Worm (Caenorhabditis elegans) whole organism, L3 larva: ENCODE measurements around the gene F56C3.7.

Experiments
- aly-2 ChIP-seq: fragments of 150-350 bp; optimal IDR thresholded peaks from 2 replicates; lab custom pipeline; 2014; ENCODE audit warnings: missing biosample characterization, missing genetic modification characterization
- ceh-16 ChIP-seq: sonication (generic microtip); optimal IDR thresholded peaks from 2 replicates; lab custom pipeline; 2017; ENCODE audit warnings: missing biosample characterization, missing genetic modification characterization
- ceh-28 ChIP-seq: fragments of 150-350 bp; optimal IDR thresholded peaks from 2 replicates; lab custom pipeline; 2014; ENCODE audit warnings: missing biosample characterization, missing genetic modification reagents, missing genetic modification characterization
- ceh-82 ChIP-seq: fragments of 150-350 bp; optimal IDR thresholded peaks from 2 replicates; lab custom pipeline; 2014; ENCODE audit warnings: missing biosample characterization, missing genetic modification characterization
- daf-12 ChIP-seq: fragments of 150-350 bp; optimal IDR thresholded peaks from 2 replicates; lab custom pipeline; 2014; ENCODE audit warnings: missing biosample characterization, missing genetic modification reagents, missing genetic modification characterization
- egl-27 ChIP-seq: sonication (generic microtip); optimal IDR thresholded peaks from 4 replicates; lab custom pipeline; 2017; ENCODE audit warnings: missing biosample characterization, missing genetic modification reagents, missing genetic modification characterization
- egl-5 ChIP-seq: fragments of 150-350 bp; optimal IDR thresholded peaks from 2 replicates; lab custom pipeline; 2017; ENCODE audit warnings: missing biosample characterization, missing genetic modification reagents, missing genetic modification characterization, inconsistent platforms
- elt-1 ChIP-seq: fragments of 150-350 bp; optimal IDR thresholded peaks from 2 replicates; lab custom pipeline; 2014; ENCODE audit warnings: missing biosample characterization, missing genetic modification characterization
- elt-2 ChIP-seq: sonication (generic microtip); optimal IDR thresholded peaks from 2 replicates; lab custom pipeline; 2016; ENCODE audit warnings: missing genetic modification reagents, mild to moderate bottlenecking, missing genetic modification characterization, missing compliant biosample characterization
- elt-3 ChIP-seq, 3 experiments: fragments of 150-350 bp in 1 of 3; sonication (generic microtip) in 2 of 3; optimal IDR thresholded peaks; 2 replicates in 2 of 3; 4 replicates in 1 of 3; lab custom pipeline; 2014 to 2017; ENCODE audit warnings: missing biosample characterization in 3 of 3, missing genetic modification characterization in 3 of 3
- eor-1 ChIP-seq, 2 experiments: fragments of 150-350 bp; optimal IDR thresholded peaks; 2 replicates each; lab custom pipeline; 2014 to 2018; ENCODE audit warnings: missing biosample characterization in 2 of 2, missing genetic modification characterization in 2 of 2
- fkh-2 ChIP-seq: fragments of 150-350 bp; optimal IDR thresholded peaks from 2 replicates; lab custom pipeline; 2014; ENCODE audit warnings: missing biosample characterization, missing genetic modification reagents, missing genetic modification characterization
- fos-1 ChIP-seq: fragments of 150-350 bp; optimal IDR thresholded peaks from 2 replicates; lab custom pipeline; 2014; ENCODE audit warnings: missing biosample characterization, missing genetic modification characterization
- hmg-11 ChIP-seq: sonication (generic microtip); optimal IDR thresholded peaks from 2 replicates; lab custom pipeline; 2016; ENCODE audit warnings: missing genetic modification characterization, missing compliant biosample characterization
- lsy-12 ChIP-seq: sonication (generic microtip); optimal IDR thresholded peaks from 2 replicates; lab custom pipeline; 2016; ENCODE audit warnings: mild to moderate bottlenecking, missing genetic modification characterization, missing compliant biosample characterization
- nfya-1 ChIP-seq: sonication (generic microtip); optimal IDR thresholded peaks from 2 replicates; lab custom pipeline; 2017; ENCODE audit warnings: missing genetic modification characterization, mild to moderate bottlenecking, missing compliant biosample characterization, antibody characterized with exemption, moderate library complexity; ENCODE audit not compliant: insufficient read depth
- nhr-11 ChIP-seq: fragments of 150-350 bp; optimal IDR thresholded peaks from 2 replicates; lab custom pipeline; 2014; ENCODE audit warnings: missing biosample characterization, missing genetic modification characterization
- nhr-12 ChIP-seq: fragments of 150-350 bp; optimal IDR thresholded peaks from 2 replicates; lab custom pipeline; 2014; ENCODE audit warnings: missing biosample characterization, missing genetic modification characterization
- nhr-23 ChIP-seq: fragments of 150-350 bp; optimal IDR thresholded peaks from 2 replicates; lab custom pipeline; 2014; ENCODE audit warnings: missing biosample characterization, missing genetic modification reagents, missing genetic modification characterization
- nhr-237 ChIP-seq: fragments of 150-350 bp; optimal IDR thresholded peaks from 2 replicates; lab custom pipeline; 2014; ENCODE audit warnings: missing biosample characterization, missing genetic modification characterization
- nhr-67 ChIP-seq: fragments of 150-350 bp; optimal IDR thresholded peaks from 2 replicates; lab custom pipeline; 2014; ENCODE audit warnings: missing biosample characterization, missing genetic modification characterization
- nhr-76 ChIP-seq: fragments of 150-350 bp; sonication (generic microtip); optimal IDR thresholded peaks from 5 replicates; lab custom pipeline; 2014; ENCODE audit warnings: missing biosample characterization, missing genetic modification characterization
- pha-4 ChIP-seq: fragments of 150-350 bp; optimal IDR thresholded peaks from 2 replicates; lab custom pipeline; 2014; ENCODE audit warnings: missing biosample characterization, missing genetic modification reagents, missing genetic modification characterization
- pqm-1 ChIP-seq: fragments of 150-350 bp; optimal IDR thresholded peaks from 2 replicates; lab custom pipeline; 2017; ENCODE audit warnings: missing biosample characterization, missing genetic modification characterization, inconsistent platforms
- sea-2 ChIP-seq: fragments of 150-350 bp; sonication (generic microtip); optimal IDR thresholded peaks from 4 replicates; lab custom pipeline; 2014; ENCODE audit warnings: missing biosample characterization, missing genetic modification reagents, missing genetic modification characterization
- skn-1 ChIP-seq: fragments of 150-350 bp; optimal IDR thresholded peaks from 2 replicates; lab custom pipeline; 2014; ENCODE audit warnings: missing biosample characterization, missing genetic modification characterization
- snpc-4 ChIP-seq: fragments of 150-350 bp; optimal IDR thresholded peaks from 2 replicates; lab custom pipeline; 2014; ENCODE audit warnings: missing biosample characterization, missing genetic modification characterization
- tbx-2 ChIP-seq: sonication (generic microtip); optimal IDR thresholded peaks from 2 replicates; lab custom pipeline; 2016; ENCODE audit warnings: mild to moderate bottlenecking, missing genetic modification characterization, missing compliant biosample characterization
- zag-1 ChIP-seq: fragments of 150-350 bp; optimal IDR thresholded peaks from 2 replicates; lab custom pipeline; 2014; ENCODE audit warnings: missing biosample characterization, missing genetic modification characterization
- ztf-4 ChIP-seq: fragments of 150-350 bp; optimal IDR thresholded peaks from 2 replicates; lab custom pipeline; 2014; ENCODE audit warnings: missing biosample characterization, missing genetic modification characterization

Gene F56C3.7

DNA sequence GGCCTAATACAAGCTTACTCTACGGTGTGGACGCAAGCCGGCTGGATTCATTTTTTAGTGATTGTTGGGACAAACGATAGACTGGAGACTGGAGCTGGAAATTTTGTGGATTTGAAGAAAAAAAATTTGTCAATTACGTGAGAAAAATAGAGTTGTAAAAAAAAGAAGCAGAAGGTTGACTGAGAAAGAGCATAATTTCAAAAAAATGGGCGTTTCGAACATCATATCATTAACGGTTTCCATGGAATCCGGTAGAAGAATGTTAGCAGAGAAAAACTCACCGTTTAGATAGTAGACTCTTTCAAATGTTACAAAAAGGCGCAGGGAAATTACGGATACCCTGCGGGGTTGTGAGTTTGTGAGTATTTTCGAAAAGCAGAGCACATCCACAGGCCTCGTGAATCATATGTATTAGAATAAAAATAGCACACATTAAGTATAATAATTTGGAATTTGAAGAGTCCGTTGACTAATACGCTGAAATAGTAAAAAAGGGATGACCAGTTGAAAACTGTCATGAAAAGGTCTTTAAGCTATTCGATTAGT lies at the start of gene F56C3.7:
TSS of gene F56C3.7 (minus strand) at position 51 of the 546 bp plus-strand sequence.
- TF ChIP-seq tbx-2 (tag; lab: Kevin White, UChicago) (peak; percentile 2), elt-2 (tag; lab: Kevin White, UChicago) (peak; percentile 9), ceh-28 (tag; lab: Kevin White, UChicago) (peak; percentile 10), skn-1 (tag; lab: Kevin White, UChicago) (no peak)

DNA sequence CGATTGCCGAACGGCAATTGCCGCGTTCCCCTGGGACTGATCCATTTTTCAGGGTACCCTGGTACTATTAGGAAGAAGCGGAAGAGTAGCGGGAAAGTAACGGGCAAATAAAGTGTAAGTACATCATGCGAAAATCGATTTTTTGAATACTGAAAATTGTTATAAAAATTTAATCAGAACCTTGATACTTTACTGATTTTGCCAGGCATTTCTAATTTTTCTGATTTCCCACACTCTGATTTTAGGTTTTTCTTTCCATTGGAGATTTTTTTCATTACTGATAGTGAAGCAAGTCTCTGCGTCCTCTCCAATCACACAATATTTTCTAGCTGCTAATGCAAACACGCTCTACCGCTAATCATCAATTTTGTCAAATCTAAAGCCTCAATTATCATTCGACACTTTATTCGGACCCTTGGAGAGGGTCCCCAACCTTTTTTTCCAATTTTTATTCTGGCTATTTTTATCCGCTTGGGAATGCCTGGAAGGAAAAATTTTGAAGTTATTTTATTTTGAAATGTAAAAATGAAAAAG lies 48.6 kb upstream of the F56C3.7 start, which contains the start of gene F19G12.9:
TSS of gene F19G12.9 (plus strand) at position 51 of the 534 bp plus-strand sequence.
- TF ChIP-seq ztf-4 (tag; lab: Kevin White, UChicago): no peak
- peak; percentile 43 for TF ChIP-seq elt-2 (tag; lab: Kevin White, UChicago)
- TF ChIP-seq egl-5 (tag; lab: Kevin White, UChicago): no peak
- TF ChIP-seq nhr-67 (tag; lab: Kevin White, UChicago): no peak
- TF ChIP-seq snpc-4 (tag; lab: Kevin White, UChicago): no peak
- peak; percentile 14 for TF ChIP-seq pha-4 (tag; lab: Kevin White, UChicago)
- peak; percentile 92 for TF ChIP-seq skn-1 (tag; lab: Kevin White, UChicago)
- no peak for TF ChIP-seq nhr-11 (tag; lab: Kevin White, UChicago)
- TF ChIP-seq elt-1: no peak
- TF ChIP-seq, all 47 proteins: peak for 3

DNA sequence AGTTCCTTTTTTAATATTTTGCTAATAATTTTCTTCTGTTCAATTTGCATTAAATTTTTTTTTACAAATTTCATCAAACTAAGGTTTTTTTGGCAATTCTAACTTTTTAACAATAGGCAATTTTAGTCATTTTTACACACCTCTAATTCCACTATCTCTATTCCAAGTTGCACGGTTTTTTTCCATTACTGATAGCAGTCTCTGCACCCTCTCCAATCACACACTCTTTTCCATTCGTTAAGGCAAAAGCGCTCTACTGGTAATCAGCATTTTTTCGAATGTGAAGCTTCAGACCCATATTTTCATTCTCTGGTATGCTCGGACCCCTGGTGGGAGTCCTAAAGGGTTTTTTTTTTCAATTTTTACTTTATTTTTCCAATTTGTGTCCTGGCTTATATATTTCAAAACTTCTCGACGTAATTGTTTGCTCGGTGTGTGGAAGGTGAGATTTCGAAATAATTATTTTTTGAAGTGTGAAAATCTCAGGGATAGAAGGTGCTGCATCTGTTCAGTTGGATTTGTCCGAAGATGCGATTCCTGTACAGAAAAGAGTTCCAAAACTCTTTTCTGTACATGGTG lies 46.3 kb upstream of the F56C3.7 start, which contains the start of the genes F19G12.4 and F19G12.8:
TSS of gene F19G12.4 (plus strand) at position 529 of the 579 bp plus-strand sequence.
TSS of gene F19G12.8 (plus strand) at position 545 of the 579 bp plus-strand sequence.
- TF ChIP-seq pqm-1 (tag; lab: Kevin White, UChicago): peak; percentile 38
- no peak for TF ChIP-seq elt-1
- no peak for TF ChIP-seq elt-3 (tag; optimal IDR thresholded peaks at IDR 0.05; lab: Kevin White, UChicago)
- no peak for TF ChIP-seq nfya-1 (tag; lab: Kevin White, UChicago)
- no peak for TF ChIP-seq ceh-28 (tag; lab: Kevin White, UChicago)
- TF ChIP-seq elt-2 (tag; lab: Kevin White, UChicago): peak; percentile 62
- TF ChIP-seq sea-2 (GFP tag; lab: Kevin White, UChicago): no peak
- no peak for TF ChIP-seq aly-2 (tag; lab: Kevin White, UChicago)
- no peak for TF ChIP-seq nhr-23 (tag; lab: Kevin White, UChicago)
- TF ChIP-seq zag-1 (tag; lab: Kevin White, UChicago): no peak
- TF ChIP-seq ceh-82: no peak
- TF ChIP-seq fkh-2 (tag; lab: Kevin White, UChicago): no peak
- no peak for TF ChIP-seq daf-12
- TF ChIP-seq lsy-12 (tag; lab: Kevin White, UChicago): no peak
- TF ChIP-seq nhr-76: no peak
- TF ChIP-seq nhr-12 (tag; lab: Kevin White, UChicago): no peak
- no peak for TF ChIP-seq ceh-16 (tag; lab: Kevin White, UChicago)
- TF ChIP-seq pha-4 (tag; lab: Kevin White, UChicago): no peak
- peak; percentile 54 for TF ChIP-seq skn-1 (tag; lab: Kevin White, UChicago)

DNA sequence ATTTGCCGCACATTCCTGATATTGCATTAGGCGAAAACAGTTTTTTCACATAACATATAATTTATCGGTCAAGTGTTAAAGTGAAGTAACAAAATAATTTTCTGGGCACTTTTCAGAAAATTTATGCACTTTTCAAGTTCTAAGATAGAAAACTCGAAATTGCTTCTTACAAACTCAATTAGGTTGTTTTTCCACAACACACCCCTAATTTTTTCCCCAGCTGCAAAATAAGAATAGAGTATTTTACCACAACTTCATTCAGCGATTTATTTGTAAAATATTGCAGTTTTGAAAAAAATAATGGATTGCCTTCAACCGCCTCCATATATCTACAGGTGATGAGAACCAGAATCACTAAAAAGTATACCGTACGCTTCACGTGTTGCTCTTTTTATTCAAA lies 42.3 kb upstream of the F56C3.7 start, which contains the start of gene srh-19:
TSS of gene srh-19 (plus strand) at position 301 of the 400 bp plus-strand sequence.
- TF ChIP-seq hmg-11 (tag; lab: Kevin White, UChicago): no peak
- no peak for TF ChIP-seq nhr-11 (tag; lab: Kevin White, UChicago)
- no peak for TF ChIP-seq snpc-4 (tag; lab: Kevin White, UChicago)

DNA sequence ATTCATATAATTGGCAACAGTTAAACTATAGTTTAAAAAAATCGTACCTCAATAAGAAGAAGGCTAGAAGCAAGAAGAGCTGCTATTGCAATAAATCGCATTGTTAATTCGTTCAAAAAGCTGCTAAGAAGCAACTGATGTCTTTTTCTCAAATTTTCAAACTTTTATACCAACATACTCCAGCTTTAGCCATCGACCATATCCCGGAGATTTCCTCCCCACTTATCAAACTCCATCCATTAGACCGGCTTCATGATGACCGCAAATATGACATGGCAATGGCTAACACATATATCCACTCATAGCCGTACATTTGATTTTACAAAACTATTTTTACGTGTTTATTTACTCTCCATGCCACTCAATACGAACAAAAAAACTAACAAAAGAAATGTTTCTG lies 40.0 kb upstream of the F56C3.7 start, which contains the start of gene abu-2:
TSS of gene abu-2 (minus strand) at position 101 of the 400 bp plus-strand sequence.
- TF ChIP-seq fos-1 (tag; lab: Kevin White, UChicago) (no peak), nhr-76 (no peak), egl-27 (tag; lab: Kevin White, UChicago) (no peak), zag-1 (tag; lab: Kevin White, UChicago) (no peak), eor-1 (tag; optimal IDR thresholded peaks at IDR 0.05; lab: Kevin White, UChicago) (no peak), ceh-28 (tag; lab: Kevin White, UChicago) (no peak), ceh-16 (tag; lab: Kevin White, UChicago) (no peak), nhr-11 (tag; lab: Kevin White, UChicago) (no peak), skn-1 (tag; lab: Kevin White, UChicago) (no peak), nhr-23 (tag; lab: Kevin White, UChicago) (no peak), sea-2 (GFP tag; lab: Kevin White, UChicago) (no peak), daf-12 (no peak), nhr-237 (tag; lab: Kevin White, UChicago) (no peak), tbx-2 (tag; lab: Kevin White, UChicago) (no peak)
